Fruit fly (Drosophila melanogaster): ENCODE results near the gene CG3330.

The CG3330 gene

dm6 chr3R:27289638-27290037, 41.0 kb downstream of the CG3330 start (continued):
- peak; percentile 42 for TF ChIP-seq CG12391 (tag; optimal IDR thresholded peaks at IDR 0.05)
- TF ChIP-seq croc (GFP tag; conservative IDR thresholded peaks at IDR 0.05), result 0 out of 3 replicates have a peak, but pooled peaks have one; percentile 12
- TF ChIP-seq kni (GFP tag; optimal IDR thresholded peaks at IDR 0.05), result no peak
- TF ChIP-seq Dip3 (GFP tag; optimal IDR thresholded peaks at IDR 0.05), result peak; percentile 44
- peak; percentile 57 for TF ChIP-seq Side (GFP tag; optimal IDR thresholded peaks at IDR 0.05)
- peak; percentile 31; the same call in 1 of the 2 replicates for TF ChIP-seq Ptx1 (GFP tag; IDR thresholded peaks at IDR 0.05)
- TF ChIP-seq Oli (tag; optimal IDR thresholded peaks at IDR 0.05), result peak; percentile 51
- TF ChIP-seq bcd (GFP tag; optimal IDR thresholded peaks at IDR 0.05), result peak; percentile 49
- peak; percentile 50 for TF ChIP-seq CG10147 (GFP tag; optimal IDR thresholded peaks at IDR 0.05)
- peak; percentile 28 for TF ChIP-seq CG17829 (tag; optimal IDR thresholded peaks at IDR 0.05)
- peak; percentile 35 for TF ChIP-seq CG12219 (GFP tag; optimal IDR thresholded peaks at IDR 0.05)
- TF ChIP-seq Hsf (GFP tag; optimal IDR thresholded peaks at IDR 0.05), result peak; percentile 56
- peak; percentile 56 for TF ChIP-seq cwo (GFP tag; optimal IDR thresholded peaks at IDR 0.05)
- no peak for TF ChIP-seq CG9797 (GFP tag; optimal IDR thresholded peaks at IDR 0.05)
- no peak for TF ChIP-seq fd64A (GFP tag; optimal IDR thresholded peaks at IDR 0.05)
- TF ChIP-seq gsb (GFP tag; IDR thresholded peaks at IDR 0.05), result no peak
- no peak for TF ChIP-seq CG31224 (GFP tag; IDR thresholded peaks at IDR 0.05)
- peak in 1 of 3 experiments; percentile 37 for TF ChIP-seq lola (GFP tag; optimal IDR thresholded peaks at IDR 0.05)
- peak; percentile 62 for TF ChIP-seq CG2712 (tag; optimal IDR thresholded peaks at IDR 0.05)
- TF ChIP-seq Xbp1 (GFP tag; optimal IDR thresholded peaks at IDR 0.05), result peak; percentile 30
- TF ChIP-seq CG4424 (GFP tag; optimal IDR thresholded peaks at IDR 0.05), result peak; percentile 14
- no peak for TF ChIP-seq CG3065 (GFP tag; optimal IDR thresholded peaks at IDR 0.05)
- TF ChIP-seq CG18011 (GFP tag; optimal IDR thresholded peaks at IDR 0.05), result no peak
- peak; percentile 70 for TF ChIP-seq lab (GFP tag; optimal IDR thresholded peaks at IDR 0.05)
- peak; percentile 39; the same call in 1 of the 2 replicates for TF ChIP-seq ara (GFP tag; IDR thresholded peaks at IDR 0.05)
- TF ChIP-seq odd (GFP tag; optimal IDR thresholded peaks at IDR 0.05), result no peak
- TF ChIP-seq Ada2b (GFP tag; IDR thresholded peaks at IDR 0.05), result 0 out of 2 replicates have a peak, but pooled peaks have one; percentile 12
- TF ChIP-seq ase (GFP tag; IDR thresholded peaks at IDR 0.05), result no peak
- TF ChIP-seq Xrp1 (GFP tag; IDR thresholded peaks at IDR 0.05), result peak; percentile 53; the same call in 1 of the 2 replicates
- TF ChIP-seq CG2120 (GFP tag; optimal IDR thresholded peaks at IDR 0.05), result peak; percentile 73
- TF ChIP-seq Mrtf (GFP tag; IDR thresholded peaks at IDR 0.05), result 0 out of 3 replicates have a peak, but pooled peaks have one; percentile 51
- peak; percentile 32 for TF ChIP-seq CG15269 (tag; optimal IDR thresholded peaks at IDR 0.05)
- TF ChIP-seq pnt (GFP tag; optimal IDR thresholded peaks at IDR 0.05), result peak; percentile 10
- TF ChIP-seq Rfx (GFP tag; IDR thresholded peaks at IDR 0.05), result peak; percentile 75
- TF ChIP-seq ems (GFP tag; optimal IDR thresholded peaks at IDR 0.05), result no peak
- no peak for TF ChIP-seq Gsc (GFP tag; IDR thresholded peaks at IDR 0.05)
- no peak for TF ChIP-seq Spps (tag; optimal IDR thresholded peaks at IDR 0.05)
- peak; percentile 11 for TF ChIP-seq tin (GFP tag; optimal IDR thresholded peaks at IDR 0.05)
- peak; percentile 40 for TF ChIP-seq bab2 (GFP tag; optimal IDR thresholded peaks at IDR 0.05)
- peak; percentile 18; the same call in 1 of the 2 replicates for TF ChIP-seq CG32772 (GFP tag; IDR thresholded peaks at IDR 0.05)
- TF ChIP-seq dm (GFP tag; optimal IDR thresholded peaks at IDR 0.05), result no peak
- peak; percentile 33 for TF ChIP-seq onecut (GFP tag; IDR thresholded peaks at IDR 0.05)
- TF ChIP-seq MBD-R2 (GFP tag; IDR thresholded peaks at IDR 0.05), result peak; percentile 34; the same call in 1 of the 2 replicates
- peak; percentile 42 for TF ChIP-seq HHEX (GFP tag; optimal IDR thresholded peaks at IDR 0.05)
- TF ChIP-seq Bgb (GFP tag; IDR thresholded peaks at IDR 0.05; ENCODE audit: partially characterized antibody), result no peak
- TF ChIP-seq CG32767 (GFP tag; IDR thresholded peaks at IDR 0.05), result no peak
- no peak for TF ChIP-seq cad (GFP tag; optimal IDR thresholded peaks at IDR 0.05)
- TF ChIP-seq CG3281 (GFP tag; optimal IDR thresholded peaks at IDR 0.05), result peak; percentile 61
- TF ChIP-seq CG18262 (tag; optimal IDR thresholded peaks at IDR 0.05), result peak; percentile 55
- no peak for TF ChIP-seq rib (GFP tag; IDR thresholded peaks at IDR 0.05)
- TF ChIP-seq chn (GFP tag; optimal IDR thresholded peaks at IDR 0.05), result no peak

All from whole organism, embryonic.